Fruit fly (Drosophila melanogaster): ENCODE results near the gene CG32202.

Gene CG32202

dm6 chr3L:18681550-18682217, at the start of gene CG32202, which contains the start of gene Sgf11:
Gene CG32202 (plus strand): TSS chr3L:18682184.
Gene Sgf11 (minus strand): TSS chr3L:18681836.
- no peak for TF ChIP-seq CG6808 (GFP tag; optimal IDR thresholded peaks at IDR 0.05)
- peak; percentile 68 for TF ChIP-seq CG15336 (GFP tag; IDR thresholded peaks at IDR 0.05)
- no peak for TF ChIP-seq CG11762 (GFP tag; optimal IDR thresholded peaks at IDR 0.05; ENCODE audit: insufficient read depth)
- no peak for TF ChIP-seq fd59A (GFP tag; optimal IDR thresholded peaks at IDR 0.05)
- TF ChIP-seq Ets21C (GFP tag; optimal IDR thresholded peaks at IDR 0.05): no peak
- peak; percentile 20; the same call in 1 of the 2 replicates for TF ChIP-seq Gug (GFP tag; IDR thresholded peaks at IDR 0.05)
- no peak for TF ChIP-seq ss (GFP tag; optimal IDR thresholded peaks at IDR 0.05)
- peak; percentile 88 for TF ChIP-seq fkh (GFP tag; optimal IDR thresholded peaks at IDR 0.05)
- no peak for TF ChIP-seq CG9139 (GFP tag; optimal IDR thresholded peaks at IDR 0.05)
- TF ChIP-seq acj6 (GFP tag; optimal IDR thresholded peaks at IDR 0.05): peak; percentile 58
- no peak for TF ChIP-seq Sox102F (GFP tag; optimal IDR thresholded peaks at IDR 0.05)
- TF ChIP-seq CG6792 (GFP tag; optimal IDR thresholded peaks at IDR 0.05): peak; percentile 35
- peak; percentile 71 for TF ChIP-seq CG34406 (GFP tag; optimal IDR thresholded peaks at IDR 0.05)
- TF ChIP-seq Lpt (GFP tag; optimal IDR thresholded peaks at IDR 0.05): no peak
- no peak for TF ChIP-seq net (GFP tag; optimal IDR thresholded peaks at IDR 0.05)
- TF ChIP-seq CG6163 (GFP tag; IDR thresholded peaks at IDR 0.05): no peak
- no peak for TF ChIP-seq CG8319 (GFP tag; optimal IDR thresholded peaks at IDR 0.05)
- TF ChIP-seq topi (GFP tag; optimal IDR thresholded peaks at IDR 0.05): no peak
- peak; percentile 57 for TF ChIP-seq dsx (GFP tag; optimal IDR thresholded peaks at IDR 0.05; ENCODE audit: poor library complexity, severe bottlenecking)
- peak; percentile 21 for TF ChIP-seq CG11902 (GFP tag; optimal IDR thresholded peaks at IDR 0.05)
- TF ChIP-seq Eip93F (GFP tag; optimal IDR thresholded peaks at IDR 0.05): no peak
- peak; percentile 36 for TF ChIP-seq Hr39 (GFP tag; optimal IDR thresholded peaks at IDR 0.05)
- no peak for TF ChIP-seq Blimp-1 (GFP tag; optimal IDR thresholded peaks at IDR 0.05)
- peak; percentile 51 for TF ChIP-seq Eip78C (GFP tag)
- TF ChIP-seq CG6276 (GFP tag; optimal IDR thresholded peaks at IDR 0.05): no peak
- no peak for TF ChIP-seq dac (GFP tag; optimal IDR thresholded peaks at IDR 0.05)
- TF ChIP-seq Met (GFP tag; optimal IDR thresholded peaks at IDR 0.05): no peak
- peak; percentile 40 for TF ChIP-seq Sox15 (GFP tag; optimal IDR thresholded peaks at IDR 0.05)
- no peak for TF ChIP-seq CG4318 (GFP tag; optimal IDR thresholded peaks at IDR 0.05)
- TF ChIP-seq CG32006 (GFP tag; optimal IDR thresholded peaks at IDR 0.05): no peak
- TF ChIP-seq CG3032 (tag; optimal IDR thresholded peaks at IDR 0.05): peak; percentile 68
- peak; percentile 67 for TF ChIP-seq OdsH (GFP tag; optimal IDR thresholded peaks at IDR 0.05)
- peak; percentile 58 for TF ChIP-seq svp (GFP tag)
- TF ChIP-seq CG8632 (GFP tag; optimal IDR thresholded peaks at IDR 0.05): peak; percentile 57
- TF ChIP-seq CG10631 (GFP tag; optimal IDR thresholded peaks at IDR 0.05): peak; percentile 70
- TF ChIP-seq CG1621 (tag; optimal IDR thresholded peaks at IDR 0.05): no peak
- TF ChIP-seq CG6854 (GFP tag; optimal IDR thresholded peaks at IDR 0.05): no peak
- TF ChIP-seq Hr4 (GFP tag; optimal IDR thresholded peaks at IDR 0.05): peak; percentile 40
- TF ChIP-seq fd85E (GFP tag; optimal IDR thresholded peaks at IDR 0.05): no peak
- no peak for TF ChIP-seq CG7368 (GFP tag; optimal IDR thresholded peaks at IDR 0.05)
- TF ChIP-seq esn (GFP tag; optimal IDR thresholded peaks at IDR 0.05): peak; percentile 58
- TF ChIP-seq lz (GFP tag; optimal IDR thresholded peaks at IDR 0.05): peak; percentile 33
- no peak for TF ChIP-seq CG31627 (GFP tag; optimal IDR thresholded peaks at IDR 0.05)
- TF ChIP-seq CG8119 (GFP tag; IDR thresholded peaks at IDR 0.05): no peak
- TF ChIP-seq Ets96B (tag; optimal IDR thresholded peaks at IDR 0.05): peak; percentile 61
- TF ChIP-seq salr (GFP tag; optimal IDR thresholded peaks at IDR 0.05): no peak
- TF ChIP-seq vri (GFP tag; optimal IDR thresholded peaks at IDR 0.05): no peak
- TF ChIP-seq CG10669 (GFP tag; optimal IDR thresholded peaks at IDR 0.05): no peak
- TF ChIP-seq Sox14 (GFP tag; optimal IDR thresholded peaks at IDR 0.05): peak; percentile 36
- TF ChIP-seq achi (GFP tag; optimal IDR thresholded peaks at IDR 0.05): peak; percentile 69
- peak; percentile 31 for TF ChIP-seq cyc (GFP tag; optimal IDR thresholded peaks at IDR 0.05)

Measured in whole organism, prepupa.